Fruit fly (Drosophila melanogaster) S2 (cell line): ENCODE data around the gene Cnx99A.

Source experiments
- CG8478 ChIP-seq: fragments of >200 bp; optimal IDR thresholded peaks from 2 replicates; lab custom pipeline; 2018
- CTCF ChIP-seq, 2 experiments: fragments of >200 bp; optimal IDR thresholded peaks; 2 replicates each; lab custom pipeline; 2018

Gene Cnx99A

DNA sequence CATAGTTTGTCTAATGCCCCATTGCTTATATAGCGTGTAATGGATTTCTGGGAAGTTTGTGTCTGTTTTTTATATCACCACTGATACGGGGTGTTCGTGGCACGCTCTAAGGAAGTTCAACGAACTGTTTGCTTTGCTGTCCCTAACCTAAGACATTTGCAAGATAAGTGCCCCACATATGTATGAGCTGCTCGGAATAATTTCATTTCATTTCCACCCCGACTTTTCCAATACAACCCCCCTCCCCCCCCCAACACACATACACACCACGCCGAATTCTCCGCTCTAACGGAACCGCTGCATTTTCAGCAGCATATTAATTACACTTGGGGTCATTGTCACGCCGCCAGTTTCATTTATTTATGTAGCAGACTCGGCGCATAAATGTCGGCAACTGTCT, 51.4 kb downstream of the Cnx99A start:
- TF ChIP-seq CG8478, result no peak
- no peak for TF ChIP-seq CTCF (optimal IDR thresholded peaks at IDR 0.05; lab: Kevin White, UChicago)

DNA sequence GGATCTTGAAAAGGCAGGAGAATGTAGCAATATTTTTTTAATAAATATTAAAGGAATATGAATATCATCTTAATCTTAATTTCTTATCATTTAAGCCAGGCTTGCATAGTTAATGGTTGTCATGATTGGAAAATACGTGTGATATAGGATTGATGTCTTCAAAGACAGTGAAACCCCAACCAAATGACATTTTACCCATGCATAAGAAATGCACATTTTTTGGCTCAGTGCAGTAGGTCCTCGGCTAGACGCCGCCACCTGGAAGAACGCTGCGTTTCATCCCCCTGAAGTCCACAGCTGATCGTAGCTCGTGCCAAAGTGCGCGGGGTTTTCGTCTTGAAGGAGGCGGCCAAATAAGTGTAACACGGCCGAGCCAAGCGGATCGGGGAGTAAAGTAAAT, 52.8 kb downstream of the Cnx99A start:
- TF ChIP-seq CTCF (optimal IDR thresholded peaks at IDR 0.05; lab: Kevin White, UChicago) (no peak), CG8478 (no peak)
